Fruit fly (Drosophila melanogaster) whole organism, embryonic: ENCODE measurements around the gene her.
A peak's percentile ranks its signal among the peaks of the same experiment; 100 is the strongest.

Experiments
- Awh ChIP-seq: fragments of 200-800 bp; sonication (Bioruptor generic); IDR thresholded peaks from 2 replicates; pipeline ENCODE4, ENCODE4 v1.3.6; 2022; ENCODE audit warnings: missing biosample characterization, missing genetic modification characterization
- BtbVII ChIP-seq: fragments of 200-800 bp; sonication (Bioruptor generic); optimal IDR thresholded peaks from 3 replicates; lab custom pipeline; 2017; ENCODE audit warnings: missing biosample characterization, mild to moderate bottlenecking, missing genetic modification characterization
- CG10543 ChIP-seq: fragments of 200-800 bp; sonication (Bioruptor generic); optimal IDR thresholded peaks from 3 replicates; lab custom pipeline; 2017; ENCODE audit warnings: missing biosample characterization, mild to moderate bottlenecking, missing genetic modification characterization, moderate library complexity
- CG11504 ChIP-seq: fragments of 200-800 bp; sonication (Bioruptor generic); optimal IDR thresholded peaks from 3 replicates; lab custom pipeline; 2019; ENCODE audit warnings: missing biosample characterization, mild to moderate bottlenecking, missing genetic modification characterization, moderate library complexity
- CG11696 ChIP-seq: fragments of 200-800 bp; sonication (Bioruptor generic); IDR thresholded peaks from 2 replicates; pipeline ENCODE4 v1.3.6; 2022; ENCODE audit warnings: missing biosample characterization, missing genetic modification characterization
- CG13287 ChIP-seq: fragments of 200-800 bp; sonication (Bioruptor generic); IDR thresholded peaks from 2 replicates; pipeline ENCODE4 v1.3.6; 2022; ENCODE audit warnings: missing biosample characterization, missing genetic modification characterization; ENCODE audit not compliant: partially characterized antibody
- CG13775 ChIP-seq: fragments of 200-800 bp; sonication (Bioruptor generic); optimal IDR thresholded peaks from 3 replicates; lab custom pipeline; 2017; ENCODE audit warnings: missing biosample characterization, mild to moderate bottlenecking, missing genetic modification characterization
- CG2199 ChIP-seq: fragments of 200-800 bp; sonication (Bioruptor generic); IDR thresholded peaks from 3 replicates; pipeline ENCODE4 v1.3.6; 2022; ENCODE audit warnings: missing biosample characterization, missing genetic modification characterization
- CG2712 ChIP-seq: fragments of 200-800 bp; optimal IDR thresholded peaks from 3 replicates; lab custom pipeline; 2019; ENCODE audit warnings: missing biosample characterization, mild to moderate bottlenecking, missing genetic modification characterization, moderate library complexity
- CG3065 ChIP-seq: fragments of 200-800 bp; sonication (Bioruptor generic); optimal IDR thresholded peaks from 2 replicates; lab custom pipeline; 2016; ENCODE audit warnings: missing biosample characterization, missing genetic modification characterization
- CG33213 ChIP-seq: fragments of 200-800 bp; sonication (Bioruptor generic); optimal IDR thresholded peaks from 3 replicates; lab custom pipeline; 2016; ENCODE audit warnings: missing biosample characterization, missing genetic modification characterization
- CG4328 ChIP-seq: fragments of 200-800 bp; sonication (Bioruptor generic); optimal IDR thresholded peaks from 3 replicates; lab custom pipeline; 2017; ENCODE audit warnings: missing biosample characterization, missing genetic modification reagents, missing genetic modification characterization
- CG43689 ChIP-seq: fragments of 200-800 bp; sonication (Bioruptor generic); IDR thresholded peaks from 2 replicates; pipeline ENCODE4 v1.3.6; 2022; ENCODE audit warnings: missing biosample characterization, missing genetic modification characterization
- CG7271 ChIP-seq: fragments of 200-800 bp; sonication (Bioruptor generic); optimal IDR thresholded peaks from 2 replicates; lab custom pipeline; 2018; ENCODE audit warnings: missing biosample characterization, mild to moderate bottlenecking, missing genetic modification characterization, moderate library complexity
- CG7745 ChIP-seq: fragments of 200-800 bp; sonication (Bioruptor generic); optimal IDR thresholded peaks from 2 replicates; lab custom pipeline; 2018; ENCODE audit warnings: missing biosample characterization, mild to moderate bottlenecking, missing genetic modification characterization, moderate library complexity
- CG7839 ChIP-seq: fragments of 200-800 bp; sonication (Bioruptor generic); optimal IDR thresholded peaks from 3 replicates; lab custom pipeline; 2018; ENCODE audit warnings: missing biosample characterization, mild to moderate bottlenecking, missing genetic modification characterization, moderate library complexity
- CG8924 ChIP-seq: fragments of 200-800 bp; optimal IDR thresholded peaks from 3 replicates; lab custom pipeline; 2019; ENCODE audit warnings: missing biosample characterization, mild to moderate bottlenecking, missing genetic modification characterization, moderate library complexity
- Chrac-16 ChIP-seq: fragments of 200-800 bp; sonication (Bioruptor generic); optimal IDR thresholded peaks from 3 replicates; lab custom pipeline; 2016; ENCODE audit warnings: missing biosample characterization, missing genetic modification characterization
- D19A ChIP-seq: fragments of 200-800 bp; optimal IDR thresholded peaks from 3 replicates; lab custom pipeline; 2019; ENCODE audit warnings: missing biosample characterization, mild to moderate bottlenecking, missing genetic modification characterization, moderate library complexity
- Dll ChIP-seq: fragments of 200-800 bp; sonication (Bioruptor generic); IDR thresholded peaks from 4 replicates; pipeline ENCODE4 v1.3.6; 2022; ENCODE audit warnings: missing biosample characterization, missing genetic modification characterization; ENCODE audit not compliant: partially characterized antibody
- Dref ChIP-seq: fragments of 200-800 bp; sonication (Bioruptor generic); IDR thresholded peaks from 2 replicates; pipeline ENCODE4 v1.3.6; 2022; ENCODE audit warnings: missing biosample characterization, missing genetic modification characterization
- ERR ChIP-seq: fragments of 200-800 bp; sonication (Bioruptor generic); optimal IDR thresholded peaks from 2 replicates; lab custom pipeline; 2016; ENCODE audit warnings: missing biosample characterization, missing genetic modification characterization
- Kr ChIP-seq: fragments of 200-800 bp; sonication (Bioruptor generic); optimal IDR thresholded peaks from 2 replicates; lab custom pipeline; 2017; ENCODE audit warnings: missing biosample characterization, mild to moderate bottlenecking, missing genetic modification characterization
- Mes4 ChIP-seq: fragments of 200-800 bp; sonication (Bioruptor generic); optimal IDR thresholded peaks from 2 replicates; lab custom pipeline; 2016; ENCODE audit warnings: missing biosample characterization, missing genetic modification characterization
- NFAT ChIP-seq: fragments of 200-800 bp; sonication (Bioruptor generic); IDR thresholded peaks from 2 replicates; pipeline ENCODE4 v1.3.6; 2022; ENCODE audit warnings: missing biosample characterization, missing genetic modification characterization
- Ravus ChIP-seq: fragments of 200-800 bp; sonication (Bioruptor generic); IDR thresholded peaks from 2 replicates; pipeline ENCODE4 v1.3.6; 2022; ENCODE audit warnings: missing biosample characterization, missing genetic modification characterization
- Rfx ChIP-seq: fragments of 200-800 bp; sonication (Bioruptor generic); IDR thresholded peaks from 2 replicates; pipeline ENCODE4 v1.3.6; 2022; ENCODE audit warnings: missing biosample characterization, missing genetic modification characterization
- Sry-δ ChIP-seq: fragments of 200-800 bp; sonication (Bioruptor generic); optimal IDR thresholded peaks from 2 replicates; lab custom pipeline; 2016; ENCODE audit warnings: missing biosample characterization, missing genetic modification characterization
- Ssrp ChIP-seq: fragments of 200-800 bp; sonication (Bioruptor generic); optimal IDR thresholded peaks from 2 replicates; lab custom pipeline; 2018; ENCODE audit warnings: missing biosample characterization, mild to moderate bottlenecking, missing genetic modification characterization, moderate library complexity
- Stat92E ChIP-seq, 3 experiments: fragments of >200 bp in 2 of 3; fragments of 200-800 bp in 1 of 3; sonication (Bioruptor generic) in 1 of 3; optimal IDR thresholded peaks; 2 replicates each; lab custom pipeline; 2017 to 2019; ENCODE audit warnings: missing biosample characterization in 3 of 3, missing genetic modification characterization in 3 of 3, mild to moderate bottlenecking in 1 of 3, moderate library complexity in 1 of 3
- bbx ChIP-seq: fragments of 200-800 bp; sonication (Bioruptor generic); IDR thresholded peaks from 2 replicates; pipeline ENCODE4 v1.3.6; 2022; ENCODE audit warnings: missing biosample characterization, missing genetic modification characterization; ENCODE audit not compliant: partially characterized antibody
- chn ChIP-seq: fragments of 200-800 bp; sonication (Bioruptor generic); optimal IDR thresholded peaks from 2 replicates; lab custom pipeline; 2016; ENCODE audit warnings: missing biosample characterization, missing genetic modification characterization
- ci ChIP-seq: fragments of 200-800 bp; sonication (Bioruptor generic); IDR thresholded peaks from 3 replicates; pipeline ENCODE4 v1.3.6; 2022; ENCODE audit warnings: missing biosample characterization, missing genetic modification characterization
- cwo ChIP-seq: fragments of 200-800 bp; sonication (Bioruptor generic); optimal IDR thresholded peaks from 3 replicates; lab custom pipeline; 2017; ENCODE audit warnings: missing biosample characterization, missing genetic modification characterization, mild to moderate bottlenecking, moderate library complexity, missing genetic modification reagents
- dpn ChIP-seq, 2 experiments: fragments of 200-800 bp; sonication (Bioruptor generic); optimal IDR thresholded peaks; 3 replicates each; lab custom pipeline; 2016; ENCODE audit warnings: missing biosample characterization in 2 of 2, missing genetic modification characterization in 2 of 2
- lmd ChIP-seq: fragments of 200-800 bp; sonication (Bioruptor generic); IDR thresholded peaks from 2 replicates; pipeline ENCODE4 v1.3.6; 2022; ENCODE audit warnings: missing biosample characterization, missing genetic modification characterization
- mld ChIP-seq: fragments of 200-800 bp; sonication (Bioruptor generic); IDR thresholded peaks from 3 replicates; pipeline ENCODE4 v1.3.6; 2022; ENCODE audit warnings: missing biosample characterization, missing genetic modification characterization; ENCODE audit not compliant: partially characterized antibody
- nau ChIP-seq: fragments of 200-800 bp; sonication (Bioruptor generic); optimal IDR thresholded peaks from 3 replicates; lab custom pipeline; 2017; ENCODE audit warnings: missing biosample characterization, mild to moderate bottlenecking, missing genetic modification characterization, missing genetic modification reagents
- nmo ChIP-seq: fragments of 200-800 bp; sonication (Bioruptor generic); optimal IDR thresholded peaks from 2 replicates; lab custom pipeline; 2018; ENCODE audit warnings: missing biosample characterization, mild to moderate bottlenecking, missing genetic modification characterization, moderate library complexity
- odd ChIP-seq: fragments of 200-800 bp; sonication (Bioruptor generic); optimal IDR thresholded peaks from 2 replicates; lab custom pipeline; 2017; ENCODE audit warnings: missing biosample characterization, mild to moderate bottlenecking, missing genetic modification characterization
- pan ChIP-seq, 4 experiments: fragments of >200 bp in 3 of 4; fragments of 200-800 bp in 1 of 4; sonication (Bioruptor generic) in 1 of 4; optimal IDR thresholded peaks in 3 of 4; IDR thresholded peaks in 1 of 4; 2 replicates each; pipeline versions ENCODE4 v1.3.6 to Lab custom; 2017 to 2022; ENCODE audit warnings: missing biosample characterization in 2 of 4, missing genetic modification characterization in 2 of 4, mixed read lengths in 1 of 4
- sens ChIP-seq: fragments of 200-800 bp; sonication (Bioruptor generic); peaks from one replicate; lab custom pipeline; 2016; ENCODE audit warnings: missing biosample characterization, missing genetic modification characterization
- sima ChIP-seq: fragments of 200-800 bp; sonication (Bioruptor generic); optimal IDR thresholded peaks from 2 replicates; lab custom pipeline; 2016; ENCODE audit warnings: missing biosample characterization, missing genetic modification characterization
- slou ChIP-seq: fragments of 200-800 bp; sonication (Bioruptor generic); optimal IDR thresholded peaks from 3 replicates; lab custom pipeline; 2016; ENCODE audit warnings: missing biosample characterization, missing genetic modification characterization
- vvl ChIP-seq: fragments of 200-800 bp; sonication (Bioruptor generic); IDR thresholded peaks from 2 replicates; pipeline ENCODE4 v1.3.6; 2022; ENCODE audit warnings: missing biosample characterization, missing genetic modification characterization
- zf30C ChIP-seq: fragments of 200-800 bp; sonication (Bioruptor generic); optimal IDR thresholded peaks from 3 replicates; lab custom pipeline; 2018; ENCODE audit warnings: missing biosample characterization, mild to moderate bottlenecking, missing genetic modification characterization

The her gene

dm6 chr2L:16679073-16679472 lies 2.1 kb downstream of the her start:
- peak; percentile 52 for TF ChIP-seq CG3065 (GFP tag; lab: Kevin White, UChicago)
- no peak for TF ChIP-seq slou
- no peak for TF ChIP-seq Chrac-16 (GFP tag; lab: Kevin White, UChicago)
- TF ChIP-seq sens (GFP tag; lab: Kevin White, UChicago), result peak; percentile 58

- no peak for TF ChIP-seq CG11696
- TF ChIP-seq CG13775, result peak; percentile 4
- no peak for TF ChIP-seq CG7271 (tag; lab: Kevin White, UChicago)
- TF ChIP-seq CG2712 (tag; lab: Kevin White, UChicago), result peak; percentile 32
- peak; percentile 63 for TF ChIP-seq D19A (tag; lab: Kevin White, UChicago)
- peak; percentile 17 for TF ChIP-seq CG7839 (tag; lab: Kevin White, UChicago)
- no peak for TF ChIP-seq odd (GFP tag; lab: Kevin White, UChicago)
- TF ChIP-seq Mes4, result no peak
- peak; percentile 97 for TF ChIP-seq Dref (GFP tag; lab: Robert Waterston, UW)
- TF ChIP-seq BtbVII (GFP tag; lab: Kevin White, UChicago), result peak; percentile 3
- TF ChIP-seq CG10543 (GFP tag; lab: Kevin White, UChicago), result peak; percentile 27
- TF ChIP-seq pan (optimal IDR thresholded peaks at IDR 0.05; lab: Kevin White, UChicago), result no peak
- TF ChIP-seq pan (GFP tag; optimal IDR thresholded peaks at IDR 0.05 in 1 of 2, IDR thresholded peaks at IDR 0.05 in 1 of 2), result peak in 1 of 2 experiments; percentile 11
- no peak; the same call in 1 of the 2 replicates for TF ChIP-seq NFAT (GFP tag; lab: Robert Waterston, UW)
- peak; percentile 29; the same call in 1 of the 3 replicates for TF ChIP-seq ci
- TF ChIP-seq ERR (GFP tag; lab: Kevin White, UChicago), result no peak
- no peak for TF ChIP-seq dpn (GFP tag; optimal IDR thresholded peaks at IDR 0.05; lab: Kevin White, UChicago)
- TF ChIP-seq Stat92E (GFP tag; optimal IDR thresholded peaks at IDR 0.05; lab: Kevin White, UChicago), result peak in 1 of 3 experiments; percentile 93
- peak; percentile 95 for TF ChIP-seq CG13287
- TF ChIP-seq zf30C (GFP tag; lab: Kevin White, UChicago), result peak; percentile 40
- TF ChIP-seq CG11504 (tag; lab: Kevin White, UChicago), result no peak
- peak; percentile 93 for TF ChIP-seq Dll (GFP tag; lab: Robert Waterston, UW)
- TF ChIP-seq cwo (GFP tag; lab: Kevin White, UChicago), result no peak
- TF ChIP-seq bbx (GFP tag; lab: Robert Waterston, UW), result peak; percentile 97
- TF ChIP-seq CG2199, result no peak
- peak; percentile 61 for TF ChIP-seq CG7745 (tag; lab: Kevin White, UChicago)
- no peak for TF ChIP-seq CG43689
- peak; percentile 55 for TF ChIP-seq Rfx (GFP tag; lab: Robert Waterston, UW)
- TF ChIP-seq Ravus (GFP tag; lab: Robert Waterston, UW), result no peak
- no peak for TF ChIP-seq CG4328 (GFP tag; lab: Kevin White, UChicago)
- TF ChIP-seq chn (GFP tag; lab: Kevin White, UChicago), result no peak
- peak; percentile 75 for TF ChIP-seq Sry-δ (GFP tag; lab: Kevin White, UChicago)
- peak; percentile 33 for TF ChIP-seq CG8924 (tag; lab: Kevin White, UChicago)
- no peak for TF ChIP-seq Kr (GFP tag; lab: Kevin White, UChicago)
- no peak for TF ChIP-seq lmd (GFP tag; lab: Robert Waterston, UW)
- TF ChIP-seq mld (GFP tag; lab: Robert Waterston, UW), result peak; percentile 97
- peak; percentile 15 for TF ChIP-seq nau
- no peak for TF ChIP-seq sima (GFP tag; lab: Kevin White, UChicago)
- peak; percentile 31 for TF ChIP-seq nmo (GFP tag; lab: Kevin White, UChicago)
- no peak for TF ChIP-seq Ssrp (tag; lab: Kevin White, UChicago)
- TF ChIP-seq Awh (GFP tag; lab: Robert Waterston, UW), result no peak
- TF ChIP-seq CG33213 (GFP tag; lab: Kevin White, UChicago), result peak; percentile 39
- TF ChIP-seq vvl (GFP tag; lab: Robert Waterston, UW), result peak; percentile 18; the same call in 1 of the 2 replicates
Measured at dm6 chr2L:16679817-16680683, 3.1 kb downstream of the her start, which contains the start of the genes grp and squ. TSS of gene grp (plus strand) at chr2L:16680054. TSS of gene squ (plus strand) at chr2L:16680054.
